Fruit fly (Drosophila melanogaster) ovary, adult (tissue): ENCODE results near the gene CG32260.
A peak's percentile ranks its signal among the peaks of the same experiment; 100 is the strongest.

Source experiments
- CG17801 ChIP-seq: fragments of 200-800 bp; optimal IDR thresholded peaks from 2 replicates; lab custom pipeline; 2019; ENCODE audit warnings: missing biosample characterization, mild to moderate bottlenecking, missing genetic modification characterization, moderate library complexity; ENCODE audit not compliant: partially characterized antibody

Gene CG32260

dm6 chr3L:4117493-4117892 lies 24.7 kb upstream of the CG32260 start:
- no peak for TF ChIP-seq CG17801 (GFP tag; lab: Kevin White, UChicago)

- no peak for TF ChIP-seq CG17801 (GFP tag; lab: Kevin White, UChicago)
Observed at dm6 chr3L:4118339-4118738, 23.8 kb upstream of the CG32260 start.

dm6 chr3L:4119636-4120357 lies 22.4 kb upstream of the CG32260 start:
- TF ChIP-seq CG17801 (GFP tag; lab: Kevin White, UChicago) = no peak

- no peak for TF ChIP-seq CG17801 (GFP tag; lab: Kevin White, UChicago)
Observed at dm6 chr3L:4120358-4121349, 21.5 kb upstream of the CG32260 start.

DNA sequence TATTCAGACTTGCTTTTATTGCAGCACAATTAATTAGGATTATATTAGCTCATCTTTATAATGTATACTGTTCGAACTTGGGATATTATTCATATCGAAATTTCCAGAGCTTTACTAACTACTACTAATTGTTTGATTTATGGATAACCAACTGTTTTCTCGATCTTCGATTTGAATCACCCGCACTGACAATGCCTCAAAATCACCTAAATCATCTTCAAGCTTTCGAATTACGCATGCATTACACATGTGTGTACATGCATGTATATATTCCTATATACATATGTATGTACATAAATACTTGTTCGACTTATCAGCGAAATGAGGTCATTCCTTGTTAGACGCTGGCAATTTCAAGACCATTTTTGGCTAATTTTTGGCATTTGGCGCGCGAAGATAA lies 20.6 kb upstream of the CG32260 start:
- TF ChIP-seq CG17801 (GFP tag; lab: Kevin White, UChicago) = no peak

DNA sequence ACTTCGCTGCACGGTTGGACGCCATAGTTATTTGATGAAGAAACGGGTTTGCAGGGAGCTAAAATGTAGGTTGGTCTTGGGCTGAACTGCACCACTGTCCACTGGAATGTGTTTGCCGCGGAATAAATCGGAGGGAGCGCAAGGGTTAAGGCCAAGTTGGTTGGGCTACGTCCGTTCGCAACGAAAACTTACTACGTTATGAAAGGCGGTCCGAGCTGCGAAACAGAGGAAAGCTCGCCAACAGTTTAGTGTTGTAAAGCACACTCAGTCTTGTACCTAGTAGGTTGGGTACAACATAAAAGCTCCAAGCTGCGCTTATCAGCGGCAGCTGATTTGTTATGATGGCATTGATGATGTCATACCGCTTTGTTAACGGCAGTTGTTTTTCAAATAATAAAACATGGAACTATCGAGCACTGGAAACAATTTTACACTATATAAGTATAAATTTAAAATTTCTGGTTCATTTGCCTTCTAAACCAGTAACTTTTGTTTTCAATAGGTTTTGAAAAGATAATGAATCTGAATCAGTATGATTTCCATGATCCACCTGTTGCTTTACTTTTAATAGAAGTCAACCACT lies 19.9 kb upstream of the CG32260 start, which contains the start of gene Chd64:
Chd64 (minus strand) TSS at position 204 of the 583 bp plus-strand sequence.
- peak; percentile 82 for TF ChIP-seq CG17801 (GFP tag; lab: Kevin White, UChicago)

dm6 chr3L:4125709-4126108 lies 16.5 kb upstream of the CG32260 start:
- TF ChIP-seq CG17801 (GFP tag; lab: Kevin White, UChicago) = no peak

- no peak for TF ChIP-seq CG17801 (GFP tag; lab: Kevin White, UChicago)
Observed at dm6 chr3L:4128579-4128978, 13.6 kb upstream of the CG32260 start.

DNA sequence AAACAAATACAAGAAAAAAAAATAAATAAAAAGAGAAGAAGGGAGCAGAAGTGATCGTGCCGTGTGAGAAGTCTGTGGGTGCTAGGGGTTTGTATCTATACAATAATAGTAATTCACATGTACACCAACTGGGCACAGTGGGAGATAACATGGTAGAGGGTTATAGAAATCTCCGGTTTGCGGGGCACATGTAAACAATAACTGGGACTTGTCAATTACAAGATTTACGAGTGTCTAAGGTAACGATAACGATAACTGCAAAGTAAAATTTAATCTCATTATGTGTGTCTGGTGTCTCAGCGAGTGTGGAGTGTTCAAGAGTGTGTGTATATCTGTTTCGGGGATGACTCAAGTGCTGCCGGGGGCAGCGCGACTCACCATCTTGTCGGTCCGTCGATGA lies 11.4 kb upstream of the CG32260 start:
- no peak for TF ChIP-seq CG17801 (GFP tag; lab: Kevin White, UChicago)

dm6 chr3L:4132585-4132984 lies 9.6 kb upstream of the CG32260 start:
- TF ChIP-seq CG17801 (GFP tag; lab: Kevin White, UChicago) = no peak

DNA sequence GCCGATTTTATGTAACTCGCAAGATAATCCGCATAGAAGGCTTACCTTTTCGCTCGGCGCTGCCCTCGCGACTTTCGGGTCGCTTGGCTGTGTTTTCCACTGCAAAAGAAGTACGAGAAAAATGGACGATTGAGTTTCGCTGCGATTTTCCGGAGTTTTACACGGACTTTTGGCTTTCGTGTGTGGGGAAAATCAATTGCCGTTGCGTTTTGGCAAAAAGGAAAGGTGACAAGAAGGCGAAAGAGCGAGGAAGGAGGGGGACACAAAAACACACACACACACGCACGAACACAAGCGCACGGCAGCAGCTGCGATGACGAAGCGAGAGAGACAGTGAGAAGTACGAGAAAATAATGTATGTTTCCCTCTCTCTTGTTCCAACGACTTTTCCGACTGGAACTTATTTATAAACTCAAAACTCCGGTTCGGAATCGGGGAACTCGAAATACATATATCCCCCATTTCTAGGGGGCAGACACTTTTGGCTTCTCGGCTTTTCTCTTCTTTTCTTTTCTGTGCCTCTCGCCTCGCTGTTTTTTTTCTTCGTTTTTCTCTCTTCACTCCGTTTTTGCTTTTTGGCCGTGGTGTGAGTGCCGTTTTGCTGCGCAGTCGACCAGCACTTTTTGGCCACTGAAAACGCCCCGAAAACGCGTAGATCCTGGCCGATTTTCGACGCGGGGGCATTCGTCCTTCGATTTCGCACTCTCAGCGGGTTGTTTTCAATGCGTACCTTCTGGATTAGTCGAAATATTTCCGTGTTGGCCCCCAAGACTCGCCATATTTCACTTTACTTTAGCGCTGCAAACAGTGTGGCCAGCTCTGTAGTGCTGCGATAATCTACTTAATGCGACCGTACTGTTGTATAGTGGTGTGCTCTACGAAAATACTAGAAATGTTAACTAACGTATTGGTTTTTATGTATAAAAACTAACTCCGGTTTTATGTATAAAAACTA lies 8.2 kb upstream of the CG32260 start, which contains the start of gene ens:
ens (minus strand) TSS at position 827 of the 955 bp plus-strand sequence.
- peak; percentile 35 for TF ChIP-seq CG17801 (GFP tag; lab: Kevin White, UChicago)

dm6 chr3L:4135857-4136256 lies 6.3 kb upstream of the CG32260 start, which contains the start of gene RfC4:
Gene RfC4, minus strand, starts transcription at chr3L:4136038.
- TF ChIP-seq CG17801 (GFP tag; lab: Kevin White, UChicago) = no peak

DNA sequence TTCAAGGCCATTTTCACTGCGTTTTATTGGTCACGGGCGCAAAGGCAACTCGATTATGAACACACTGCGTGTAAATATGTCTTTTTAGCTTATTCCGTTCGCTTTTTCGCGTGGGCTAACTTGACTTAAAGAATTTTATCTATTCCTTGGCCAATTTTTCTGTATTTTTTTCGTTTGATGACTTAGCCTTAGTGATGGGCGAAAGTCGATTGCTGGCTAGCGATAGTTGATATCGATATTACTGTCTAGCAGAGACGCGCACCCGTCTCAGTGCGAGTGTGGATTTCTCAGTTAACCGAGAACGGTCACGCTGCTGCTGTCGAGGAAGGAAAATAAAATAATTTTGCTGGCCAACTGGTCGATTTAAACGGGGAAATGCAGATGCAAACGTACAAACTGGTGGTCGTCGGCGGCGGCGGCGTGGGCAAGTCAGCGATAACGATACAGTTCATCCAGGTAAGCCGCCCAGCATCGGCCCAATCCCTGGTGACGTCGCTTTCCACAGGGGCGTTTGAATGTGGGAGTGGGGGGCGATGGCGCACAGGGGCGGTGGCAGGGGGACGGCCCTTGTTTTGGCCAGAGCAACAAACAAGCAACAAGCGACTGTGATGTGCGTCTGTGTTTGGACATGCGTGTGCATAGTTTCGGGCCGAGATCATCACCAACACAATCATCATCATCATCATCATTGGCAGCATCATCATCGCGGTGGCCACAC lies 3.2 kb upstream of the CG32260 start, which contains the start of the genes Rop and Ras64B:
Rop (minus strand) TSS at position 193 of the 718 bp plus-strand sequence.
Ras64B (plus strand) TSS at position 273 of the 718 bp plus-strand sequence.
- peak; percentile 64 for TF ChIP-seq CG17801 (GFP tag; lab: Kevin White, UChicago)
